Worm (Caenorhabditis elegans) whole organism, late embryonic: ENCODE results near the gene C17C3.9.

Source experiments
- C08G9.2 ChIP-seq: sonication (generic microtip); optimal IDR thresholded peaks from 2 replicates; lab custom pipeline; 2016; ENCODE audit warnings: mild to moderate bottlenecking, missing genetic modification characterization, moderate library complexity, missing compliant biosample characterization
- T23F11.4 ChIP-seq: fragments of 200-800 bp; sonication (Bioruptor generic); optimal IDR thresholded peaks from 2 replicates; lab custom pipeline; 2018; ENCODE audit warnings: mild to moderate bottlenecking, missing genetic modification characterization, missing compliant biosample characterization
- ceh-14 ChIP-seq: sonication (generic microtip); optimal IDR thresholded peaks from 2 replicates; lab custom pipeline; 2016; ENCODE audit warnings: missing genotype, missing genetic modification characterization, missing compliant biosample characterization
- ceh-19 ChIP-seq: fragments of 200-800 bp; sonication (Bioruptor generic); optimal IDR thresholded peaks from 2 replicates; lab custom pipeline; 2018; ENCODE audit warnings: mild to moderate bottlenecking, missing genetic modification characterization, missing compliant biosample characterization
- ceh-2 ChIP-seq: sonication (generic microtip); optimal IDR thresholded peaks from 2 replicates; lab custom pipeline; 2016; ENCODE audit warnings: missing genotype, missing genetic modification characterization, missing compliant biosample characterization
- ceh-31 ChIP-seq: sonication (generic microtip); optimal IDR thresholded peaks from 2 replicates; lab custom pipeline; 2016; ENCODE audit warnings: missing genetic modification characterization, missing compliant biosample characterization
- ceh-45 ChIP-seq: fragments of 200-800 bp; sonication (Bioruptor generic); IDR thresholded peaks from 2 replicates; pipeline ENCODE4 v1.3.6; 2022; ENCODE audit warnings: missing genetic modification reagents, missing genetic modification characterization, missing compliant biosample characterization
- ceh-6 ChIP-seq: fragments of 200-800 bp; sonication (Bioruptor generic); optimal IDR thresholded peaks from 2 replicates; lab custom pipeline; 2018; ENCODE audit warnings: mild to moderate bottlenecking, missing genetic modification characterization, missing compliant biosample characterization
- dve-1 ChIP-seq: sonication (generic microtip); optimal IDR thresholded peaks from 2 replicates; lab custom pipeline; 2017; ENCODE audit warnings: antibody characterized with exemption, mild to moderate bottlenecking, missing genetic modification characterization, missing compliant biosample characterization
- elt-2 ChIP-seq: sonication (generic microtip); optimal IDR thresholded peaks from 2 replicates; lab custom pipeline; 2016; ENCODE audit warnings: missing genetic modification reagents, missing genetic modification characterization, missing compliant biosample characterization
- elt-4 ChIP-seq: sonication (generic microtip); optimal IDR thresholded peaks from 2 replicates; lab custom pipeline; 2016; ENCODE audit warnings: missing genetic modification characterization, missing compliant biosample characterization
- ets-4 ChIP-seq: sonication (generic microtip); optimal IDR thresholded peaks from 2 replicates; lab custom pipeline; 2016; ENCODE audit warnings: missing genetic modification characterization, missing compliant biosample characterization
- gmeb-2 ChIP-seq: sonication (generic microtip); optimal IDR thresholded peaks from 2 replicates; lab custom pipeline; 2016; ENCODE audit warnings: missing genetic modification characterization, inconsistent platforms, missing compliant biosample characterization
- hlh-13 ChIP-seq: fragments of 200-800 bp; sonication (Bioruptor generic); optimal IDR thresholded peaks from 2 replicates; lab custom pipeline; 2018; ENCODE audit warnings: mild to moderate bottlenecking, missing genetic modification characterization, missing compliant biosample characterization
- hlh-15 ChIP-seq: sonication (generic microtip); optimal IDR thresholded peaks from 2 replicates; lab custom pipeline; 2016; ENCODE audit warnings: missing genetic modification characterization, missing compliant biosample characterization
- lin-11 ChIP-seq: fragments of 200-800 bp; sonication (Bioruptor generic); optimal IDR thresholded peaks from 2 replicates; lab custom pipeline; 2018; ENCODE audit warnings: mild to moderate bottlenecking, missing genetic modification characterization, missing compliant biosample characterization
- madf-2 ChIP-seq: sonication (generic microtip); optimal IDR thresholded peaks from 2 replicates; lab custom pipeline; 2017; ENCODE audit warnings: missing genetic modification characterization, missing compliant biosample characterization
- nfya-1 ChIP-seq: sonication (generic microtip); optimal IDR thresholded peaks from 2 replicates; lab custom pipeline; 2017; ENCODE audit warnings: missing genetic modification characterization, mild to moderate bottlenecking, missing compliant biosample characterization, antibody characterized with exemption, moderate library complexity
- nhr-11 ChIP-seq: fragments of 150-350 bp; optimal IDR thresholded peaks from 2 replicates; lab custom pipeline; 2014; ENCODE audit warnings: missing biosample characterization, missing genetic modification characterization
- npax-4 ChIP-seq: sonication (generic microtip); optimal IDR thresholded peaks from 2 replicates; lab custom pipeline; 2016; ENCODE audit warnings: missing genetic modification characterization, missing compliant biosample characterization
- odd-2 ChIP-seq: sonication (generic microtip); optimal IDR thresholded peaks from 2 replicates; lab custom pipeline; 2017; ENCODE audit warnings: antibody characterized with exemption, mild to moderate bottlenecking, missing genetic modification characterization, missing compliant biosample characterization
- pax-1 ChIP-seq: fragments of 150-350 bp; optimal IDR thresholded peaks from 2 replicates; lab custom pipeline; 2014; ENCODE audit warnings: missing biosample characterization, missing genetic modification characterization
- pha-4 ChIP-seq: fragments of 150-350 bp; optimal IDR thresholded peaks from 2 replicates; lab custom pipeline; 2018; ENCODE audit warnings: missing biosample characterization, missing genetic modification reagents, missing genetic modification characterization
- pqm-1 ChIP-seq: sonication (generic microtip); optimal IDR thresholded peaks from 2 replicates; lab custom pipeline; 2016; ENCODE audit warnings: missing genetic modification characterization, missing compliant biosample characterization
- pros-1 ChIP-seq: fragments of 150-350 bp; optimal IDR thresholded peaks from 2 replicates; lab custom pipeline; 2014; ENCODE audit warnings: missing biosample characterization, missing genetic modification reagents, missing genetic modification characterization
- sox-4 ChIP-seq: sonication (generic microtip); optimal IDR thresholded peaks from 2 replicates; lab custom pipeline; 2017; ENCODE audit warnings: mild to moderate bottlenecking, missing genetic modification characterization, inconsistent platforms, missing compliant biosample characterization
- tbx-2 ChIP-seq: sonication (generic microtip); optimal IDR thresholded peaks from 2 replicates; lab custom pipeline; 2016; ENCODE audit warnings: missing genetic modification characterization, missing compliant biosample characterization
- tbx-7 ChIP-seq: sonication (generic microtip); optimal IDR thresholded peaks from 2 replicates; lab custom pipeline; 2016; ENCODE audit warnings: missing genotype, missing genetic modification characterization, missing compliant biosample characterization
- ttx-3 ChIP-seq: sonication (generic microtip); optimal IDR thresholded peaks from 2 replicates; lab custom pipeline; 2016; ENCODE audit warnings: missing genetic modification reagents, missing genetic modification characterization, missing compliant biosample characterization
- unc-42 ChIP-seq: sonication (generic microtip); optimal IDR thresholded peaks from 2 replicates; lab custom pipeline; 2016; ENCODE audit warnings: missing genotype, missing genetic modification characterization, missing compliant biosample characterization
- zip-5 ChIP-seq: sonication (generic microtip); optimal IDR thresholded peaks from 2 replicates; lab custom pipeline; 2016; ENCODE audit warnings: missing genetic modification characterization, missing compliant biosample characterization
- ztf-16 ChIP-seq: sonication (generic microtip); optimal IDR thresholded peaks from 2 replicates; lab custom pipeline; 2017; ENCODE audit warnings: missing genetic modification characterization, missing compliant biosample characterization

The C17C3.9 gene

ce11 chrII:5511417-5512353 is 20.4 kb downstream of the C17C3.9 start:
- TF ChIP-seq unc-42 (peak; percentile 60), ceh-14 (tag; lab: Kevin White, UChicago) (peak; percentile 53), odd-2 (no peak), lin-11 (no peak), pros-1 (no peak), T23F11.4 (GFP tag; lab: Kevin White, UChicago) (no peak), ets-4 (tag; lab: Kevin White, UChicago) (peak; percentile 44), nfya-1 (no peak), elt-4 (no peak), C08G9.2 (tag; lab: Kevin White, UChicago) (peak; percentile 13), tbx-7 (tag; lab: Kevin White, UChicago) (peak; percentile 35), ceh-31 (tag; lab: Kevin White, UChicago) (peak; percentile 65), tbx-2 (peak; percentile 33)
- TF ChIP-seq, all 69 proteins: peak for 7

ce11 chrII:5505820-5506287 is 26.2 kb downstream of the C17C3.9 start, which contains the start of gene npp-24:
npp-24 (plus strand) TSS chrII:5505870.
- TF ChIP-seq ttx-3 (tag; lab: Kevin White, UChicago) (no peak), elt-2 (tag; lab: Kevin White, UChicago) (peak; percentile 6)

ce11 chrII:5503760-5504159 is 28.3 kb downstream of the C17C3.9 start, which contains the start of gene cyp-44A1:
cyp-44A1 (plus strand) TSS chrII:5504044.
- TF ChIP-seq elt-2 (tag; lab: Kevin White, UChicago) (peak; percentile 74), ceh-31 (tag; lab: Kevin White, UChicago) (no peak)

ce11 chrII:5500986-5501657 is 31.0 kb downstream of the C17C3.9 start, which contains the start of gene F12A10.8:
F12A10.8 (minus strand) TSS chrII:5501064.
- TF ChIP-seq unc-42 (peak; percentile 81), pha-4 (tag; lab: Kevin White, UChicago) (no peak), tbx-7 (tag; lab: Kevin White, UChicago) (no peak), gmeb-2 (no peak)

ce11 chrII:5500470-5500869 is 31.6 kb downstream of the C17C3.9 start, which contains the start of gene fzy-1:
fzy-1 (plus strand) TSS chrII:5500770.
- no peak for TF ChIP-seq ceh-19 (GFP tag; lab: Kevin White, UChicago)
- no peak for TF ChIP-seq nhr-11 (tag; lab: Kevin White, UChicago)
- TF ChIP-seq ceh-2 (tag; lab: Kevin White, UChicago), result no peak
- TF ChIP-seq npax-4, result no peak
- no peak for TF ChIP-seq dve-1 (tag; lab: Kevin White, UChicago)
- no peak for TF ChIP-seq hlh-15
- TF ChIP-seq sox-4 (tag; lab: Kevin White, UChicago), result no peak
- TF ChIP-seq pqm-1 (tag; lab: Kevin White, UChicago), result no peak
- no peak for TF ChIP-seq elt-4
- no peak for TF ChIP-seq madf-2 (tag; lab: Kevin White, UChicago)
- no peak for TF ChIP-seq ceh-45
- TF ChIP-seq ets-4 (tag; lab: Kevin White, UChicago), result no peak
- no peak for TF ChIP-seq C08G9.2 (tag; lab: Kevin White, UChicago)
- no peak for TF ChIP-seq hlh-13
- TF ChIP-seq pax-1 (tag; lab: Kevin White, UChicago), result no peak
- no peak for TF ChIP-seq zip-5 (tag; lab: Kevin White, UChicago)
- no peak for TF ChIP-seq ceh-6
- TF ChIP-seq ztf-16 (tag; lab: Kevin White, UChicago), result no peak
